Fruit fly (Drosophila melanogaster) whole organism, adult: Measurements from ENCODE around the gene Dpck.

Experiments
- CG1620 ChIP-seq: fragments of 200-800 bp; sonication (Bioruptor generic); optimal IDR thresholded peaks from 2 replicates; lab custom pipeline; 2016; ENCODE audit warnings: missing biosample characterization, missing genetic modification characterization
- CG33017 ChIP-seq: fragments of 200-800 bp; sonication (Bioruptor generic); optimal IDR thresholded peaks from 2 replicates; lab custom pipeline; 2018; ENCODE audit warnings: missing biosample characterization, mild to moderate bottlenecking, missing genetic modification characterization, moderate library complexity
- Clk ChIP-seq: fragments of 200-800 bp; sonication (Bioruptor generic); optimal IDR thresholded peaks from 2 replicates; lab custom pipeline; 2017; ENCODE audit warnings: missing biosample characterization, missing genetic modification characterization
- Crg-1 ChIP-seq: fragments of 200-800 bp; sonication (Bioruptor generic); optimal IDR thresholded peaks from 2 replicates; lab custom pipeline; 2016; ENCODE audit warnings: missing biosample characterization, missing genetic modification characterization
- Hr96 ChIP-seq: fragments of 200-800 bp; sonication (Bioruptor generic); optimal IDR thresholded peaks from 2 replicates; lab custom pipeline; 2016; ENCODE audit warnings: missing biosample characterization, missing genetic modification characterization
- bab1 ChIP-seq: fragments of 200-800 bp; sonication (Bioruptor generic); optimal IDR thresholded peaks from 3 replicates; lab custom pipeline; 2019; ENCODE audit warnings: missing biosample characterization, mild to moderate bottlenecking, missing genetic modification characterization, moderate library complexity
- kay ChIP-seq: fragments of 200-800 bp; sonication (Bioruptor generic); peaks from one replicate; lab custom pipeline; 2016; ENCODE audit warnings: missing biosample characterization, missing genetic modification characterization, borderline replicate concordance
- ovo ChIP-seq: fragments of 200-800 bp; sonication (Bioruptor generic); optimal IDR thresholded peaks from 2 replicates; lab custom pipeline; 2016; ENCODE audit warnings: missing biosample characterization, missing genetic modification characterization
- pad ChIP-seq: fragments of 200-800 bp; sonication (Bioruptor generic); optimal IDR thresholded peaks from 3 replicates; lab custom pipeline; 2017; ENCODE audit warnings: missing biosample characterization, missing genetic modification characterization, mild to moderate bottlenecking, moderate library complexity, missing genetic modification reagents
- tj ChIP-seq: fragments of 200-800 bp; sonication (Bioruptor generic); optimal IDR thresholded peaks from 3 replicates; lab custom pipeline; 2017; ENCODE audit warnings: missing biosample characterization, mild to moderate bottlenecking, missing genetic modification characterization, moderate library complexity

DNA sequence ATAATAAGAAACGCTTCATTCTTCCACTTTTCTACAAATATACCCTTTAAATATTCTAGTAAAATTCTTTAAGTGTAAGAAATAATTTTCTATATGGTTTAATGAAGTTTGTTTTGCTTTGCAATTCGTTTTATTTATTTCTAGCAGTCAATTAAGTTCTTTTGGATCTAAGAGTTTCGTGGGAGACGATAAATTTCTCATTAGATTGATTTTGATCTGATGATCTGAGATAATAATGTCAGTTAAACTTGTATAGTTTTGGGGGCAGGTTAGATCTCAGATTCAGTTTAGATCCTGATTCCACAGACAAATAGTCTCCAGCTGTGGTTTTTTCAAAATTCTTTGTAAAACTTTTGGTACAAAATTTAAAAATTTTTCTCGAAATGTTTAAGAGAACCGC, 23.0 kb upstream of the Dpck start, which contains the start of gene dj:
- TF ChIP-seq Crg-1 (GFP tag; lab: Kevin White, UChicago) (no peak), CG33017 (tag; lab: Kevin White, UChicago) (no peak), bab1 (GFP tag; lab: Kevin White, UChicago) (no peak), Hr96 (GFP tag; lab: Kevin White, UChicago) (no peak), Clk (no peak), ovo (GFP tag; lab: Kevin White, UChicago) (no peak), tj (no peak), pad (no peak), kay (no peak), CG1620 (GFP tag; lab: Kevin White, UChicago) (no peak)
